Worm (Caenorhabditis elegans) whole organism, L2 larva: ENCODE measurements around the gene F15A4.2.
A peak's percentile ranks its signal among the peaks of the same experiment; 100 is the strongest.

Experiments used
- C34F6.9 ChIP-seq: fragments of 150-350 bp; optimal IDR thresholded peaks from 2 replicates; lab custom pipeline; 2014; ENCODE audit warnings: missing biosample characterization, missing genetic modification characterization
- F13H6.1 ChIP-seq: sonication (generic microtip); optimal IDR thresholded peaks from 2 replicates; lab custom pipeline; 2016; ENCODE audit warnings: missing genetic modification characterization, missing compliant biosample characterization
- R02D3.7 ChIP-seq: fragments of 150-350 bp; optimal IDR thresholded peaks from 2 replicates; lab custom pipeline; 2014; ENCODE audit warnings: missing biosample characterization, missing genetic modification characterization
- Y55F3AM.14 ChIP-seq: fragments of 200-800 bp; sonication (Bioruptor generic); optimal IDR thresholded peaks from 2 replicates; lab custom pipeline; 2018; ENCODE audit warnings: mild to moderate bottlenecking, missing genetic modification characterization, missing compliant biosample characterization
- ZK546.5 ChIP-seq: sonication (generic microtip); optimal IDR thresholded peaks from 2 replicates; lab custom pipeline; 2017; ENCODE audit warnings: missing biosample characterization, missing genetic modification characterization
- alr-1 ChIP-seq: fragments of 150-350 bp; optimal IDR thresholded peaks from 2 replicates; lab custom pipeline; 2014; ENCODE audit warnings: missing biosample characterization, missing genetic modification characterization
- aly-2 ChIP-seq: fragments of 150-350 bp; optimal IDR thresholded peaks from 2 replicates; lab custom pipeline; 2014; ENCODE audit warnings: missing biosample characterization, missing genetic modification characterization
- ama-1 ChIP-seq: fragments of 150-350 bp; optimal IDR thresholded peaks from 2 replicates; lab custom pipeline; 2018; ENCODE audit warnings: inconsistent platforms
- blmp-1 ChIP-seq: sonication (generic microtip); optimal IDR thresholded peaks from 2 replicates; lab custom pipeline; 2017; ENCODE audit warnings: missing genetic modification characterization, mild to moderate bottlenecking, missing compliant biosample characterization, antibody characterized with exemption, moderate library complexity; ENCODE audit not compliant: insufficient read depth
- ceh-16 ChIP-seq: fragments of 150-350 bp; optimal IDR thresholded peaks from 2 replicates; lab custom pipeline; 2014; ENCODE audit warnings: missing biosample characterization, missing genetic modification characterization
- ceh-82 ChIP-seq: fragments of 150-350 bp; optimal IDR thresholded peaks from 2 replicates; lab custom pipeline; 2014; ENCODE audit warnings: missing biosample characterization, missing genetic modification characterization
- crh-2 ChIP-seq: sonication (generic microtip); optimal IDR thresholded peaks from 2 replicates; lab custom pipeline; 2017; ENCODE audit warnings: missing biosample characterization, missing genetic modification characterization
- dmd-4 ChIP-seq: sonication (generic microtip); optimal IDR thresholded peaks from 2 replicates; lab custom pipeline; 2017; ENCODE audit warnings: missing biosample characterization, missing genetic modification characterization
- egl-27 ChIP-seq: sonication (generic microtip); optimal IDR thresholded peaks from 3 replicates; lab custom pipeline; 2017; ENCODE audit warnings: missing biosample characterization, missing genetic modification reagents, missing genetic modification characterization
- elt-1 ChIP-seq: fragments of 150-350 bp; optimal IDR thresholded peaks from 2 replicates; lab custom pipeline; 2014; ENCODE audit warnings: missing biosample characterization, missing genetic modification characterization
- elt-3 ChIP-seq: sonication (generic microtip); optimal IDR thresholded peaks from 2 replicates; lab custom pipeline; 2017; ENCODE audit warnings: missing biosample characterization, missing genetic modification characterization
- fos-1 ChIP-seq: fragments of 150-350 bp; optimal IDR thresholded peaks from 2 replicates; lab custom pipeline; 2014; ENCODE audit warnings: missing biosample characterization, missing genetic modification characterization
- gmeb-1 ChIP-seq: fragments of 150-350 bp; optimal IDR thresholded peaks from 2 replicates; lab custom pipeline; 2014; ENCODE audit warnings: missing biosample characterization, missing genetic modification characterization
- lin-11 ChIP-seq: fragments of 150-350 bp; sonication (generic microtip); optimal IDR thresholded peaks from 2 replicates; lab custom pipeline; 2014; ENCODE audit warnings: missing biosample characterization, missing genetic modification characterization, inconsistent platforms, mixed read lengths
- lin-13 ChIP-seq: fragments of 150-350 bp; optimal IDR thresholded peaks from 2 replicates; lab custom pipeline; 2014; ENCODE audit warnings: missing biosample characterization, missing genetic modification reagents, missing genetic modification characterization
- lin-39 ChIP-seq: fragments of 150-350 bp; optimal IDR thresholded peaks from 2 replicates; lab custom pipeline; 2014; ENCODE audit warnings: missing biosample characterization, missing genetic modification reagents, missing genetic modification characterization
- lsy-2 ChIP-seq, 2 experiments: fragments of 150-350 bp in 1 of 2; sonication (generic microtip) in 1 of 2; optimal IDR thresholded peaks; 2 replicates each; lab custom pipeline; 2014 to 2017; ENCODE audit warnings: missing biosample characterization in 2 of 2, missing genetic modification characterization in 2 of 2
- mab-5 ChIP-seq: fragments of 150-350 bp; optimal IDR thresholded peaks from 2 replicates; lab custom pipeline; 2014; ENCODE audit warnings: missing biosample characterization, missing genetic modification characterization
- mbf-1 ChIP-seq: sonication (generic microtip); optimal IDR thresholded peaks from 2 replicates; lab custom pipeline; 2017; ENCODE audit warnings: missing biosample characterization, missing genetic modification characterization
- mdl-1 ChIP-seq, 2 experiments: fragments of 150-350 bp in 1 of 2; sonication (generic microtip) in 1 of 2; optimal IDR thresholded peaks; 2 replicates each; lab custom pipeline; 2017; ENCODE audit warnings: missing biosample characterization in 2 of 2, missing genetic modification characterization in 2 of 2
- nhr-10 ChIP-seq: sonication (generic microtip); optimal IDR thresholded peaks from 2 replicates; lab custom pipeline; 2017; ENCODE audit warnings: missing biosample characterization, missing genetic modification characterization
- nhr-11 ChIP-seq: fragments of 150-350 bp; optimal IDR thresholded peaks from 2 replicates; lab custom pipeline; 2014; ENCODE audit warnings: missing biosample characterization, missing genetic modification characterization
- nhr-12 ChIP-seq: fragments of 150-350 bp; optimal IDR thresholded peaks from 2 replicates; lab custom pipeline; 2014; ENCODE audit warnings: missing biosample characterization, missing genetic modification characterization
- nhr-129 ChIP-seq: fragments of 150-350 bp; optimal IDR thresholded peaks from 2 replicates; lab custom pipeline; 2014; ENCODE audit warnings: missing biosample characterization, missing genetic modification characterization
- nhr-21 ChIP-seq: fragments of 150-350 bp; optimal IDR thresholded peaks from 2 replicates; lab custom pipeline; 2014; ENCODE audit warnings: missing biosample characterization, missing genetic modification characterization
- nhr-23 ChIP-seq: fragments of 150-350 bp; optimal IDR thresholded peaks from 2 replicates; lab custom pipeline; 2014; ENCODE audit warnings: missing biosample characterization, missing genetic modification reagents, missing genetic modification characterization
- nhr-237 ChIP-seq: fragments of 150-350 bp; optimal IDR thresholded peaks from 2 replicates; lab custom pipeline; 2014; ENCODE audit warnings: missing biosample characterization, missing genetic modification characterization
- nhr-25 ChIP-seq: fragments of 150-350 bp; sonication (generic microtip); optimal IDR thresholded peaks from 3 replicates; lab custom pipeline; 2014; ENCODE audit warnings: missing biosample characterization, missing genetic modification characterization
- nhr-6 ChIP-seq: fragments of 150-350 bp; optimal IDR thresholded peaks from 2 replicates; lab custom pipeline; 2014; ENCODE audit warnings: missing biosample characterization, missing genetic modification characterization
- nhr-77 ChIP-seq: fragments of 150-350 bp; optimal IDR thresholded peaks from 2 replicates; lab custom pipeline; 2014; ENCODE audit warnings: missing biosample characterization, missing genetic modification characterization
- peb-1 ChIP-seq: fragments of 150-350 bp; optimal IDR thresholded peaks from 2 replicates; lab custom pipeline; 2014; ENCODE audit warnings: missing biosample characterization, missing genetic modification characterization
- sem-4 ChIP-seq: fragments of 150-350 bp; optimal IDR thresholded peaks from 2 replicates; lab custom pipeline; 2014; ENCODE audit warnings: missing biosample characterization, missing genetic modification reagents, missing genetic modification characterization
- skn-1 ChIP-seq: sonication (generic microtip); optimal IDR thresholded peaks from 2 replicates; lab custom pipeline; 2017; ENCODE audit warnings: missing biosample characterization, missing genetic modification characterization
- sma-3 ChIP-seq: sonication (generic microtip); optimal IDR thresholded peaks from 2 replicates; lab custom pipeline; 2016; ENCODE audit warnings: missing genetic modification reagents, missing genetic modification characterization, missing compliant biosample characterization
- sma-9 ChIP-seq, 2 experiments: fragments of 150-350 bp in 1 of 2; sonication (generic microtip) in 1 of 2; optimal IDR thresholded peaks; 2 replicates each; lab custom pipeline; 2014 to 2016; ENCODE audit warnings: missing genetic modification characterization in 2 of 2, mild to moderate bottlenecking in 1 of 2, missing biosample characterization in 1 of 2, missing compliant biosample characterization in 1 of 2, missing genetic modification reagents in 1 of 2, moderate library complexity in 1 of 2
- snpc-4 ChIP-seq: fragments of 150-350 bp; optimal IDR thresholded peaks from 2 replicates; lab custom pipeline; 2014; ENCODE audit warnings: missing biosample characterization, missing genetic modification characterization
- unc-39 ChIP-seq: fragments of 150-350 bp; optimal IDR thresholded peaks from 2 replicates; lab custom pipeline; 2014; ENCODE audit warnings: missing biosample characterization, missing genetic modification characterization
- unc-55 ChIP-seq: fragments of 150-350 bp; sonication (generic microtip); optimal IDR thresholded peaks from 3 replicates; lab custom pipeline; 2014; ENCODE audit warnings: missing biosample characterization, missing genetic modification reagents, missing genetic modification characterization
- unc-62 ChIP-seq: fragments of 150-350 bp; optimal IDR thresholded peaks from 2 replicates; lab custom pipeline; 2014; ENCODE audit warnings: missing biosample characterization, missing genetic modification reagents, missing genetic modification characterization
- zag-1 ChIP-seq: fragments of 150-350 bp; optimal IDR thresholded peaks from 2 replicates; lab custom pipeline; 2014; ENCODE audit warnings: missing biosample characterization, missing genetic modification characterization
- ztf-1 ChIP-seq: fragments of 200-800 bp; sonication (Bioruptor generic); conservative IDR thresholded peaks from 2 replicates; pipeline ENCODE4 v1.3.6; 2022; ENCODE audit warnings: missing genetic modification characterization, missing compliant biosample characterization
- ztf-11 ChIP-seq: sonication (generic microtip); optimal IDR thresholded peaks from 2 replicates; lab custom pipeline; 2017; ENCODE audit warnings: missing biosample characterization, missing genetic modification characterization
- ztf-4 ChIP-seq: fragments of 150-350 bp; optimal IDR thresholded peaks from 2 replicates; lab custom pipeline; 2014; ENCODE audit warnings: missing biosample characterization, missing genetic modification characterization

F15A4.2 gene

DNA sequence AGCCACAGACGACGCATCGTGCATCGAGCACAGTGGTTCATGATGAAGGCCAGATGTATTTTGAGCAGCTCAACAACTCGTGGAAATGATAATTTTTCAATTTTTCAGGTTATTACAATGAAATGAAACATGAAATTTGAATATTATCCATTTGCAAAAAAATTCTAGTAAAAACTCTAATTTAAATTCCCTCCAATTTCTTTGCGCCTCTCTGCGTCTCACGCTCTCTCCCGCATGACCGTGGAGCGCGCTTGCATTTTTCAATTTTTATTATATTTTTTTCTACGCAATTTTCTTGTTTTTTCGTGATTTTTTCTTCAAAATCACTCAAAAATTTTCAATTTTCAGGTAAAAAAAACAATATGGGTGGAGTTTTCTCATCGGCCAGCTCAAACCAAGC lies 2.9 kb upstream of the F15A4.2 start, which contains the start of gene tag-281:
Gene tag-281 (plus strand): TSS at position 340 of the 400 bp plus-strand sequence.
- TF ChIP-seq ztf-1 (GFP tag; lab: Robert Waterston, UW) = no peak
- peak; percentile 85 for TF ChIP-seq lin-13 (GFP tag; lab: Kevin White, UChicago)
- no peak for TF ChIP-seq ama-1 (lab: Kevin White, UChicago)
- peak; percentile 82 for TF ChIP-seq crh-2 (tag; lab: Kevin White, UChicago)
- TF ChIP-seq dmd-4 = no peak
- TF ChIP-seq nhr-10 (tag; lab: Kevin White, UChicago) = peak; percentile 41
- peak; percentile 36 for TF ChIP-seq ztf-4 (tag; lab: Kevin White, UChicago)
- peak; percentile 66 for TF ChIP-seq lin-11 (tag; lab: Kevin White, UChicago)
- TF ChIP-seq ceh-82 = no peak
- TF ChIP-seq skn-1 (tag; lab: Kevin White, UChicago) = no peak
- peak; percentile 85 for TF ChIP-seq C34F6.9
- TF ChIP-seq egl-27 = peak; percentile 71
- no peak for TF ChIP-seq aly-2 (tag; lab: Kevin White, UChicago)
- no peak for TF ChIP-seq lin-39 (tag; lab: Kevin White, UChicago)
- TF ChIP-seq nhr-6 = peak; percentile 13
- TF ChIP-seq nhr-12 (tag; lab: Kevin White, UChicago) = no peak
- TF ChIP-seq blmp-1 (tag; lab: Kevin White, UChicago) = no peak
- TF ChIP-seq unc-62 (GFP tag; lab: Kevin White, UChicago) = no peak
- TF ChIP-seq zag-1 = peak; percentile 7
- TF ChIP-seq ztf-11 (tag; lab: Kevin White, UChicago) = no peak
- peak; percentile 93 for TF ChIP-seq unc-55 (GFP tag; lab: Kevin White, UChicago)
- peak; percentile 99 for TF ChIP-seq gmeb-1 (tag; lab: Kevin White, UChicago)
- peak; percentile 72 for TF ChIP-seq nhr-21 (tag; lab: Kevin White, UChicago)
- TF ChIP-seq R02D3.7 = peak; percentile 49
- peak; percentile 49 for TF ChIP-seq nhr-237 (tag; lab: Kevin White, UChicago)
- TF ChIP-seq elt-1 (tag; lab: Kevin White, UChicago) = no peak
- TF ChIP-seq elt-3 = no peak
- TF ChIP-seq alr-1 (tag; lab: Kevin White, UChicago) = no peak
- no peak for TF ChIP-seq ceh-16 (tag; lab: Kevin White, UChicago)
- peak; percentile 81 for TF ChIP-seq nhr-25 (tag; lab: Kevin White, UChicago)
- TF ChIP-seq Y55F3AM.14 (GFP tag; lab: Kevin White, UChicago) = no peak
- no peak for TF ChIP-seq peb-1 (tag; lab: Kevin White, UChicago)
- TF ChIP-seq mbf-1 (tag; lab: Kevin White, UChicago) = no peak
- TF ChIP-seq sma-3 (GFP tag; lab: Kevin White, UChicago) = peak; percentile 82
- no peak for TF ChIP-seq nhr-23 (tag; lab: Kevin White, UChicago)
- peak; percentile 86 to 92 for TF ChIP-seq lsy-2 (tag; optimal IDR thresholded peaks at IDR 0.05; lab: Kevin White, UChicago)
- TF ChIP-seq unc-39 (tag; lab: Kevin White, UChicago) = no peak
- TF ChIP-seq fos-1 (tag; lab: Kevin White, UChicago) = no peak
- no peak for TF ChIP-seq nhr-11 (tag; lab: Kevin White, UChicago)
- no peak for TF ChIP-seq nhr-77 (tag; lab: Kevin White, UChicago)
- TF ChIP-seq mab-5 (tag; lab: Kevin White, UChicago) = peak; percentile 68
- peak; percentile 86 for TF ChIP-seq sma-9 (GFP tag; optimal IDR thresholded peaks at IDR 0.05; lab: Kevin White, UChicago)
- TF ChIP-seq sma-9 (tag; optimal IDR thresholded peaks at IDR 0.05; lab: Kevin White, UChicago) = no peak
- TF ChIP-seq nhr-129 (tag; lab: Kevin White, UChicago) = peak; percentile 40
- peak; percentile 85 for TF ChIP-seq snpc-4
- peak; percentile 58 for TF ChIP-seq sem-4 (tag; lab: Kevin White, UChicago)
- peak; percentile 74 for TF ChIP-seq F13H6.1 (tag; lab: Kevin White, UChicago)
- TF ChIP-seq ZK546.5 = peak; percentile 47
- peak in 1 of 2 experiments; percentile 14 for TF ChIP-seq mdl-1 (tag; optimal IDR thresholded peaks at IDR 0.05; lab: Kevin White, UChicago)
